Fruit fly (Drosophila melanogaster): ENCODE measurements around the gene CG34150.

Gene CG34150

DNA sequence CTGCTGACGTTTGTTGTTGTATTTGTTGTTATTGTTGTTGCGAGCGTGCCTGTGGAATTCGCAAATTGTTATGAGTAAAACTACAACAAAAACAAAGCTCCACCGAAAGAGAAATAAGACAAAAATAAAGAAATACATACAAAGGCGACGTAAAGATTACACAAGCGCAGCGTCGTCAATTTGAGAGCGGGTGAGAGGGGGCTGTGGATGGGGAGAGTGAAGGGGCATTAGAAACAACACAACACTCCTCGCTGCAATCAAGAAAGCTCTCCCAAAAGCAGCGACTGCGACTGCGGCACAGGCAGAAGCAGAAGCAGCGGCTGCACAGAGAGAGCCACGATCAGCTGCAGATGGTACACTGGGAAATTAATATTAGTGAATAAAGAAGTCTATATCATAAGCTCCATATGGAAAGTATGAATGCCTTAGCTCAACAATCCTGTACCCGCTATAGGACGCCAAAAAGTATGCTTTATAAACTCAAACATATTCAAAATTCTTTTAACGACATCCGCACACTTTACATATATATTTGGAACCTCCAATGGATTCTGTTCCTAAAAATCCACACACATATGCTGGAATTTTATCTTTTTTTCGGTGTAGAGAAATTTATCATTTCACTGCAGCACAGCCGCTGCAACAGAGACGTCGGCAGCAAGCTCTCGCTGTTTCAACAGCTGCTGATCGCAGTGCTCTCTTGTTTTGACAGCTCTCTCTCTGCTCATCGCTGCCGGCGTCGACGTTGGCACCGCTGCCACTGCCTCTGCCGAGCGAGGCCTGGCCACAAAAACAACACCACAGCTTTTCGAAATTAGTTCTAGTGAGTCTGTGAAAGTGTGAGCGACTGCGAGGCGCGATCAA is 45.3 kb upstream of the CG34150 start, which contains the start of gene CG13631:
CG13631 (plus strand) TSS at position 814 of the 864 bp plus-strand sequence.
- peak; percentile 90 for TF ChIP-seq CG31388 (GFP tag; optimal IDR thresholded peaks at IDR 0.05)
- peak; percentile 96 for TF ChIP-seq bcd (GFP tag; optimal IDR thresholded peaks at IDR 0.05)
- peak in 1 of 2 experiments; percentile 99 for TF ChIP-seq eve (GFP tag; optimal IDR thresholded peaks at IDR 0.05)
- TF ChIP-seq pros (GFP tag; optimal IDR thresholded peaks at IDR 0.05), result no peak
- TF ChIP-seq CG10267 (tag; optimal IDR thresholded peaks at IDR 0.05), result peak; percentile 90
- TF ChIP-seq B-H2 (GFP tag; optimal IDR thresholded peaks at IDR 0.05), result no peak
- peak; percentile 92 for TF ChIP-seq D19A (tag; optimal IDR thresholded peaks at IDR 0.05)
- peak; percentile 89 for TF ChIP-seq CG10565 (GFP tag; optimal IDR thresholded peaks at IDR 0.05)
- peak; percentile 100 for TF ChIP-seq sens (GFP tag)
- peak; percentile 83 for TF ChIP-seq CG10959 (GFP tag; IDR thresholded peaks at IDR 0.05)
- TF ChIP-seq wdn (GFP tag; IDR thresholded peaks at IDR 0.05), result 0 out of 2 replicates have a peak, but pooled peaks have one; percentile 51
- peak; percentile 91 to 98 for TF ChIP-seq bsh (GFP tag; optimal IDR thresholded peaks at IDR 0.05)
- TF ChIP-seq az2 (GFP tag; optimal IDR thresholded peaks at IDR 0.05), result peak; percentile 97
- TF ChIP-seq pnt (GFP tag; optimal IDR thresholded peaks at IDR 0.05), result peak; percentile 97
- no peak for TF ChIP-seq fd102C (GFP tag; optimal IDR thresholded peaks at IDR 0.05)
- peak; percentile 91 for TF ChIP-seq tx (GFP tag; optimal IDR thresholded peaks at IDR 0.05)
- TF ChIP-seq Atf3 (GFP tag; optimal IDR thresholded peaks at IDR 0.05), result peak; percentile 96
- peak; percentile 72 for TF ChIP-seq CG14014 (GFP tag; IDR thresholded peaks at IDR 0.05)
- peak; percentile 64; the same call in 1 of the 2 replicates for TF ChIP-seq toy (GFP tag; IDR thresholded peaks at IDR 0.05)
- TF ChIP-seq Elba2 (GFP tag; optimal IDR thresholded peaks at IDR 0.05), result no peak
- no peak for TF ChIP-seq hkb (optimal IDR thresholded peaks at IDR 0.05)
- TF ChIP-seq hkb (GFP tag; IDR thresholded peaks at IDR 0.05), result peak; percentile 93
- no peak for TF ChIP-seq CG6175 (GFP tag; IDR thresholded peaks at IDR 0.05)
- peak; percentile 97 for TF ChIP-seq CG31441 (GFP tag; IDR thresholded peaks at IDR 0.05)
- peak; percentile 73 for TF ChIP-seq Fer3 (tag; optimal IDR thresholded peaks at IDR 0.05)
- TF ChIP-seq Hey (tag; optimal IDR thresholded peaks at IDR 0.05), result peak; percentile 51
- TF ChIP-seq Eip74EF (GFP tag; optimal IDR thresholded peaks at IDR 0.05), result peak in 1 of 2 experiments; percentile 96
- TF ChIP-seq fd3F (GFP tag; optimal IDR thresholded peaks at IDR 0.05), result no peak
- 0 out of 4 replicates have a peak, but pooled peaks have one; percentile 47 for TF ChIP-seq chinmo (GFP tag; IDR thresholded peaks at IDR 0.05; ENCODE audit: partially characterized antibody)
- TF ChIP-seq CG16815 (GFP tag; optimal IDR thresholded peaks at IDR 0.05), result peak; percentile 81
- peak; percentile 83 for TF ChIP-seq BtbVII (GFP tag; optimal IDR thresholded peaks at IDR 0.05)
- TF ChIP-seq pb (GFP tag; optimal IDR thresholded peaks at IDR 0.05), result peak; percentile 92
- peak; percentile 95 for TF ChIP-seq CG7839 (tag; optimal IDR thresholded peaks at IDR 0.05)
- peak; percentile 97 for TF ChIP-seq CG4820 (GFP tag; optimal IDR thresholded peaks at IDR 0.05)
- TF ChIP-seq sim (GFP tag; IDR thresholded peaks at IDR 0.05), result peak; percentile 67; the same call in 1 of the 2 replicates
- TF ChIP-seq CG9215 (GFP tag; IDR thresholded peaks at IDR 0.05), result peak; percentile 71
- peak; percentile 96 for TF ChIP-seq ewg (GFP tag; optimal IDR thresholded peaks at IDR 0.05)
- no peak; the same call in 1 of the 2 replicates for TF ChIP-seq CG13287 (GFP tag; IDR thresholded peaks at IDR 0.05; ENCODE audit: partially characterized antibody)
- TF ChIP-seq CG7786 (GFP tag; optimal IDR thresholded peaks at IDR 0.05), result peak; percentile 88
- peak; percentile 96 for TF ChIP-seq Xrp1 (GFP tag; IDR thresholded peaks at IDR 0.05)
- peak; percentile 95 for TF ChIP-seq Optix (GFP tag; IDR thresholded peaks at IDR 0.05)
- no peak for TF ChIP-seq sc (optimal IDR thresholded peaks at IDR 0.05)
- TF ChIP-seq sc (GFP tag; optimal IDR thresholded peaks at IDR 0.05), result peak; percentile 97
- TF ChIP-seq Ets65A (GFP tag), result peak; percentile 99
- TF ChIP-seq Camta (GFP tag; optimal IDR thresholded peaks at IDR 0.05), result peak; percentile 96
- no peak for TF ChIP-seq Fer1 (GFP tag; optimal IDR thresholded peaks at IDR 0.05)
- TF ChIP-seq lov (optimal IDR thresholded peaks at IDR 0.05), result no peak
- TF ChIP-seq lov (GFP tag; IDR thresholded peaks at IDR 0.05), result peak; percentile 87
- no peak for TF ChIP-seq h (optimal IDR thresholded peaks at IDR 0.05)
- TF ChIP-seq CG5953 (GFP tag; IDR thresholded peaks at IDR 0.05), result peak; percentile 94

Data from whole organism, embryonic.